Worm (Caenorhabditis elegans): ENCODE measurements around the gene C10C5.5.

The C10C5.5 gene

DNA sequence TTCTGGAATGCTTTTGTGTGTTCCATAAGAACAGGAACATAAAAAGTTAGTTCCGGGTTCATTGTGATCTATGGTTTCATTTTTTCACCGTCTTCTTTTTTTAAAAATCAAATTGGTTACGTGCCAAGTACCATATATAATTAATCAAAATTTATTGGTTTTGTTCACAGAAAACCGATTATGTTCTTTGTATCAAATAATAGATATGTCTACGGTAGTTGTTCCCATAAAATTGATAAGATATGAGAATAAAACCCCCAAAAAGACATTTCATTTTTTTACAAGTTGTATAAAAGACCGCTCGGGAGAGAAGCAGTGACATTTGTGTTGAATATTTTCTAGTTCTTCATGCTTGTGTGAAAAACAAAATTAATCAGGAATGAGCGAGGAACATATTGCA lies at the start of gene C10C5.5:
Gene C10C5.5, plus strand, starts transcription at position 301 of the 400 bp plus-strand sequence.
- TF ChIP-seq gmeb-2 (tag; optimal IDR thresholded peaks at IDR 0.05): no peak
- TF ChIP-seq elt-2 (tag; optimal IDR thresholded peaks at IDR 0.05): peak; percentile 23

ce11 chrIV:9333007-9333406 lies 48.2 kb upstream of the C10C5.5 start:
- no peak for TF ChIP-seq gmeb-2 (tag; optimal IDR thresholded peaks at IDR 0.05)
- peak; percentile 49 for TF ChIP-seq elt-2 (tag; optimal IDR thresholded peaks at IDR 0.05)
- no peak for TF ChIP-seq unc-86 (tag; optimal IDR thresholded peaks at IDR 0.05)
- TF ChIP-seq ceh-9 (tag; optimal IDR thresholded peaks at IDR 0.05): no peak
- TF ChIP-seq ztf-16 (tag; optimal IDR thresholded peaks at IDR 0.05): no peak
- no peak for TF ChIP-seq tbx-7 (tag; optimal IDR thresholded peaks at IDR 0.05)

ce11 chrIV:9335552-9336251 lies 45.5 kb upstream of the C10C5.5 start, which contains the start of the genes coa-4 and T20D3.14:
Gene coa-4, minus strand, starts transcription at chrIV:9335602.
Gene T20D3.14, minus strand, starts transcription at chrIV:9335909.
- TF ChIP-seq elt-2 (tag; optimal IDR thresholded peaks at IDR 0.05): no peak
- no peak for TF ChIP-seq unc-55 (GFP tag; optimal IDR thresholded peaks at IDR 0.05)
- no peak for TF ChIP-seq pat-9 (tag; optimal IDR thresholded peaks at IDR 0.05)
- TF ChIP-seq odd-2 (tag; optimal IDR thresholded peaks at IDR 0.05): no peak
- TF ChIP-seq ref-2 (tag; optimal IDR thresholded peaks at IDR 0.05): no peak
- no peak for TF ChIP-seq C08G9.2 (tag; optimal IDR thresholded peaks at IDR 0.05)
- no peak for TF ChIP-seq T23F11.4 (GFP tag; optimal IDR thresholded peaks at IDR 0.05)
- no peak for TF ChIP-seq nfya-1 (tag; optimal IDR thresholded peaks at IDR 0.05)
- TF ChIP-seq F13H6.1 (tag; optimal IDR thresholded peaks at IDR 0.05): no peak
- no peak for TF ChIP-seq C38D4.7 (GFP tag; optimal IDR thresholded peaks at IDR 0.05)

DNA sequence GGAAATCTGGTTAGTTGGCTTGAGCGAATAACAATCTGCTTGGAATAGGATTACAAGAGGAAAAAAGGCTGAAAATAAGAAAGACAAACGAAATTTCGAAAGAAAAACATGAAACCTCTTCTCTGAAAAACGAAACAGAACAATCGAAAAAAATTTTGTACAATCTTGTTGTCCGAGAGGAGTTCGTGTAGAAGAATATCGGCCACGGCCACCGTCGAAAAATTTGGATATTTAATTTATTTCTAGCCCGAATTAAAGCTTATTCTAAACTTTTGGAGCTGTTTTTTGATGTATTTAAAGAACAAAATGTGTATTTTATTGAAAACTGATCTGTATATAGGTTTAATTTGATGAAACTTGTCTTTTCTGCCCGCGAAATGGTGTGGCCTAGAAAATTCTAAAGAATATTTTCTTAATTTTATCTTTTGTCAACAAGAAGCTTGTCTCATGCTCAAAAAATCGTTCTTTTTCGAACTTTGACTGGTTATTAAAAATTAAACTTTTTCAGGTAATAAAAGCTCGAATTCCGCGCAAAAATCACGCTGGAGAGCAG lies 44.6 kb upstream of the C10C5.5 start, which contains the start of gene T20D3.5:
Gene T20D3.5, plus strand, starts transcription at position 503 of the 553 bp plus-strand sequence.
- TF ChIP-seq ceh-18 (tag; optimal IDR thresholded peaks at IDR 0.05) (no peak), pax-1 (tag; optimal IDR thresholded peaks at IDR 0.05) (no peak), madf-2 (tag; optimal IDR thresholded peaks at IDR 0.05) (no peak), gmeb-2 (tag; optimal IDR thresholded peaks at IDR 0.05) (no peak), ceh-9 (tag; optimal IDR thresholded peaks at IDR 0.05) (no peak), elt-2 (tag; optimal IDR thresholded peaks at IDR 0.05) (no peak), ceh-31 (tag; optimal IDR thresholded peaks at IDR 0.05) (no peak), tbx-2 (tag; optimal IDR thresholded peaks at IDR 0.05) (peak; percentile 7), K02D7.2 (tag; optimal IDR thresholded peaks at IDR 0.05) (no peak), dmd-4 (tag; optimal IDR thresholded peaks at IDR 0.05; ENCODE audit: borderline replicate concordance) (no peak), C38D4.7 (GFP tag; optimal IDR thresholded peaks at IDR 0.05) (no peak), ahr-1 (tag; optimal IDR thresholded peaks at IDR 0.05) (no peak), ceh-2 (tag; optimal IDR thresholded peaks at IDR 0.05) (peak; percentile 7)

DNA sequence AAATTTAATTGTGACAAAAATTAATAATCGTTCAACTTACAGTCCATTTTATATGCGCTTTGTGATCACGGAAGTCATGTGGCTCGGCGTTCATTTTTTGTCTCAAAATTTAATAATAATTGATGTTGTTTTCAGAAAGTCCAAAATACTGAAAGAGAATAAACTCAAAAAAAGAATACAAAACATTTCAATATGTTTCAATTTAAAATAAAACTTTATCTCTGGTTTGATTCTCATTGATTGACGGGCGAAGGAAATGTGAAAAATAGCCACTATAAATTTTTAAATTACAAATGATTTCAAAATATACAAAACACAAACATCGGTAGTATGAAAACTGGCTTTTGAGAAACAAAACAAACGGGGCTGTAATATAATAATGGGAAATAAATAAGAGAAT lies 42.0 kb upstream of the C10C5.5 start, which contains the start of gene T20D3.6:
Gene T20D3.6, minus strand, starts transcription at position 101 of the 400 bp plus-strand sequence.
- TF ChIP-seq mec-3 (tag; optimal IDR thresholded peaks at IDR 0.05; ENCODE audit: borderline replicate concordance): no peak
- no peak for TF ChIP-seq ceh-48 (tag; optimal IDR thresholded peaks at IDR 0.05)
- TF ChIP-seq elt-4 (tag; optimal IDR thresholded peaks at IDR 0.05): no peak
- TF ChIP-seq C38D4.7 (GFP tag; optimal IDR thresholded peaks at IDR 0.05): no peak
- no peak for TF ChIP-seq pha-2 (tag; optimal IDR thresholded peaks at IDR 0.05)
- TF ChIP-seq che-1 (tag; optimal IDR thresholded peaks at IDR 0.05): no peak
- TF ChIP-seq ceh-2 (tag; optimal IDR thresholded peaks at IDR 0.05): no peak
- TF ChIP-seq pha-4 (tag; optimal IDR thresholded peaks at IDR 0.05): no peak
- no peak for TF ChIP-seq rnt-1 (tag; optimal IDR thresholded peaks at IDR 0.05)
- TF ChIP-seq nhr-11 (tag; optimal IDR thresholded peaks at IDR 0.05): no peak
- TF ChIP-seq lim-6 (tag; optimal IDR thresholded peaks at IDR 0.05): no peak
- no peak for TF ChIP-seq dve-1 (tag; optimal IDR thresholded peaks at IDR 0.05)
- no peak for TF ChIP-seq F13H6.1 (tag; optimal IDR thresholded peaks at IDR 0.05)
- no peak for TF ChIP-seq nhr-232 (tag; optimal IDR thresholded peaks at IDR 0.05)
- no peak for TF ChIP-seq ets-4 (tag; optimal IDR thresholded peaks at IDR 0.05)
- no peak for TF ChIP-seq ceh-19 (GFP tag; optimal IDR thresholded peaks at IDR 0.05)

Measured in whole organism, late embryonic.